Fruit fly (Drosophila melanogaster) whole organism, embryonic: Measurements from ENCODE around the gene AstA-R2.

Experiments used
- Adf1 ChIP-seq: fragments of 200-800 bp; sonication (Bioruptor generic); IDR thresholded peaks from 2 replicates; pipeline ENCODE4 v1.3.6; 2022; ENCODE audit warnings: missing biosample characterization, missing genetic modification characterization
- BEAF-32 ChIP-seq: fragments of 200-800 bp; sonication (Bioruptor generic); optimal IDR thresholded peaks from 3 replicates; lab custom pipeline; 2017; ENCODE audit warnings: missing biosample characterization, missing genetic modification characterization, mild to moderate bottlenecking, moderate library complexity, missing genetic modification reagents
- CG11723 ChIP-seq: fragments of 200-800 bp; sonication (Bioruptor generic); optimal IDR thresholded peaks from 2 replicates; lab custom pipeline; 2017; ENCODE audit warnings: missing biosample characterization, mild to moderate bottlenecking, missing genetic modification characterization
- CG13287 ChIP-seq: fragments of 200-800 bp; sonication (Bioruptor generic); IDR thresholded peaks from 2 replicates; pipeline ENCODE4 v1.3.6; 2022; ENCODE audit warnings: missing biosample characterization, missing genetic modification characterization; ENCODE audit not compliant: partially characterized antibody
- CG17568 ChIP-seq: fragments of 200-800 bp; sonication (Bioruptor generic); optimal IDR thresholded peaks from 2 replicates; lab custom pipeline; 2018; ENCODE audit warnings: missing biosample characterization, mild to moderate bottlenecking, missing genetic modification characterization, moderate library complexity
- CG17802 ChIP-seq: fragments of 200-800 bp; sonication (Bioruptor generic); optimal IDR thresholded peaks from 2 replicates; lab custom pipeline; 2018; ENCODE audit warnings: missing biosample characterization, mild to moderate bottlenecking, missing genetic modification characterization, moderate library complexity
- CG1832 ChIP-seq: fragments of 200-800 bp; sonication (Bioruptor generic); optimal IDR thresholded peaks from 2 replicates; lab custom pipeline; 2017; ENCODE audit warnings: missing biosample characterization, mild to moderate bottlenecking, missing genetic modification characterization, inconsistent platforms
- CG2129 ChIP-seq: fragments of 200-800 bp; sonication (Bioruptor generic); IDR thresholded peaks from 2 replicates; pipeline ENCODE4 v1.3.6; 2022; ENCODE audit warnings: missing biosample characterization, missing genetic modification characterization; ENCODE audit not compliant: partially characterized antibody
- CG30403 ChIP-seq: fragments of 200-800 bp; sonication (Bioruptor generic); optimal IDR thresholded peaks from 3 replicates; lab custom pipeline; 2016; ENCODE audit warnings: missing biosample characterization, missing genetic modification characterization
- CG34224 ChIP-seq: fragments of 200-800 bp; sonication (Bioruptor generic); IDR thresholded peaks from 3 replicates; pipeline ENCODE4 v1.3.6; 2022; ENCODE audit warnings: missing biosample characterization, missing genetic modification characterization; ENCODE audit not compliant: partially characterized antibody
- CG4328 ChIP-seq: fragments of 200-800 bp; sonication (Bioruptor generic); optimal IDR thresholded peaks from 3 replicates; lab custom pipeline; 2017; ENCODE audit warnings: missing biosample characterization, missing genetic modification reagents, missing genetic modification characterization
- CG4730 ChIP-seq: fragments of 200-800 bp; sonication (Bioruptor generic); IDR thresholded peaks from 2 replicates; pipeline ENCODE4 v1.3.6; 2022; ENCODE audit warnings: missing biosample characterization, missing genetic modification characterization
- CG4854 ChIP-seq: fragments of 200-800 bp; sonication (Bioruptor generic); optimal IDR thresholded peaks from 2 replicates; lab custom pipeline; 2016; ENCODE audit warnings: missing biosample characterization, missing genetic modification characterization, inconsistent platforms
- CG9876 ChIP-seq: fragments of 200-800 bp; sonication (Bioruptor generic); optimal IDR thresholded peaks from 2 replicates; lab custom pipeline; 2016; ENCODE audit warnings: missing biosample characterization, missing genetic modification characterization
- Dip3 ChIP-seq: fragments of 200-800 bp; sonication (Bioruptor generic); optimal IDR thresholded peaks from 3 replicates; lab custom pipeline; 2016; ENCODE audit warnings: missing biosample characterization, missing genetic modification characterization
- Dp ChIP-seq: fragments of 200-800 bp; sonication (Bioruptor generic); optimal IDR thresholded peaks from 2 replicates; lab custom pipeline; 2018; ENCODE audit warnings: missing biosample characterization, mild to moderate bottlenecking, missing genetic modification characterization, moderate library complexity
- E2f1 ChIP-seq: fragments of 200-800 bp; sonication (Bioruptor generic); IDR thresholded peaks from 2 replicates; pipeline ENCODE4 v1.3.6; 2022; ENCODE audit warnings: missing biosample characterization, missing genetic modification characterization
- Ets65A ChIP-seq: fragments of 200-800 bp; sonication (Bioruptor generic); peaks from one replicate; lab custom pipeline; 2016; ENCODE audit warnings: missing biosample characterization, missing genetic modification characterization
- Fer2 ChIP-seq: fragments of 200-800 bp; sonication (Bioruptor generic); optimal IDR thresholded peaks from 2 replicates; lab custom pipeline; 2018; ENCODE audit warnings: missing biosample characterization, mild to moderate bottlenecking, missing genetic modification characterization, moderate library complexity
- Hand ChIP-seq: fragments of 200-800 bp; sonication (Bioruptor generic); optimal IDR thresholded peaks from 2 replicates; lab custom pipeline; 2017; ENCODE audit warnings: mild to moderate bottlenecking, missing biosample characterization, missing genetic modification reagents, missing genetic modification characterization
- Usf ChIP-seq: fragments of 200-800 bp; sonication (Bioruptor generic); optimal IDR thresholded peaks from 2 replicates; lab custom pipeline; 2017; ENCODE audit warnings: missing genotype, missing biosample characterization, missing genetic modification characterization
- al ChIP-seq: fragments of 200-800 bp; sonication (Bioruptor generic); IDR thresholded peaks from 2 replicates; pipeline ENCODE4 v1.3.6; 2022; ENCODE audit warnings: missing biosample characterization, missing genetic modification characterization
- ash1 ChIP-seq: fragments of 200-800 bp; sonication (Bioruptor generic); optimal IDR thresholded peaks from 2 replicates; lab custom pipeline; 2018; ENCODE audit warnings: missing biosample characterization, mild to moderate bottlenecking, missing genetic modification characterization
- ems ChIP-seq: fragments of 200-800 bp; sonication (Bioruptor generic); optimal IDR thresholded peaks from 3 replicates; lab custom pipeline; 2016; ENCODE audit warnings: missing biosample characterization, missing genetic modification characterization
- ewg ChIP-seq: fragments of 200-800 bp; sonication (Bioruptor generic); optimal IDR thresholded peaks from 3 replicates; lab custom pipeline; 2017; ENCODE audit warnings: mild to moderate bottlenecking, missing biosample characterization, missing genetic modification reagents, missing genetic modification characterization
- fd102C ChIP-seq: fragments of 200-800 bp; sonication (Bioruptor generic); optimal IDR thresholded peaks from 2 replicates; lab custom pipeline; 2018; ENCODE audit warnings: missing biosample characterization, mild to moderate bottlenecking, missing genetic modification characterization, moderate library complexity
- fu2 ChIP-seq: fragments of 200-800 bp; sonication (Bioruptor generic); optimal IDR thresholded peaks from 2 replicates; lab custom pipeline; 2016; ENCODE audit warnings: missing biosample characterization, missing genetic modification characterization
- gem ChIP-seq: fragments of 200-800 bp; sonication (Bioruptor generic); optimal IDR thresholded peaks from 2 replicates; lab custom pipeline; 2019; ENCODE audit warnings: missing biosample characterization, mild to moderate bottlenecking, missing genetic modification characterization, moderate library complexity
- h ChIP-seq: fragments of >200 bp; optimal IDR thresholded peaks from 2 replicates; lab custom pipeline; 2017
- ham ChIP-seq: fragments of 200-800 bp; sonication (Bioruptor generic); IDR thresholded peaks from 2 replicates; pipeline ENCODE4 v1.3.6; 2022; ENCODE audit warnings: missing biosample characterization, missing genetic modification characterization
- hbn ChIP-seq: fragments of 200-800 bp; sonication (Bioruptor generic); IDR thresholded peaks from 2 replicates; pipeline ENCODE4 v1.3.6; 2022; ENCODE audit warnings: missing biosample characterization, missing genetic modification characterization; ENCODE audit not compliant: partially characterized antibody
- inv ChIP-seq: fragments of 200-800 bp; sonication (Bioruptor generic); IDR thresholded peaks from 2 replicates; pipeline ENCODE4 v1.3.6; 2022; ENCODE audit warnings: missing biosample characterization, missing genetic modification characterization; ENCODE audit not compliant: partially characterized antibody
- repo ChIP-seq: fragments of 200-800 bp; sonication (Bioruptor generic); optimal IDR thresholded peaks from 2 replicates; lab custom pipeline; 2016; ENCODE audit warnings: missing biosample characterization, missing genetic modification characterization
- schlank ChIP-seq: fragments of 200-800 bp; sonication (Bioruptor generic); optimal IDR thresholded peaks from 2 replicates; lab custom pipeline; 2018; ENCODE audit warnings: missing biosample characterization, mild to moderate bottlenecking, missing genetic modification characterization
- sob ChIP-seq: fragments of 200-800 bp; sonication (Bioruptor generic); IDR thresholded peaks from 2 replicates; pipeline ENCODE4 v1.3.6; 2022; ENCODE audit warnings: missing biosample characterization, missing genetic modification characterization
- tin ChIP-seq: fragments of 200-800 bp; sonication (Bioruptor generic); optimal IDR thresholded peaks from 3 replicates; lab custom pipeline; 2016; ENCODE audit warnings: missing biosample characterization, missing genetic modification characterization
- zf30C ChIP-seq: fragments of 200-800 bp; sonication (Bioruptor generic); optimal IDR thresholded peaks from 3 replicates; lab custom pipeline; 2018; ENCODE audit warnings: missing biosample characterization, mild to moderate bottlenecking, missing genetic modification characterization

AstA-R2 gene

DNA sequence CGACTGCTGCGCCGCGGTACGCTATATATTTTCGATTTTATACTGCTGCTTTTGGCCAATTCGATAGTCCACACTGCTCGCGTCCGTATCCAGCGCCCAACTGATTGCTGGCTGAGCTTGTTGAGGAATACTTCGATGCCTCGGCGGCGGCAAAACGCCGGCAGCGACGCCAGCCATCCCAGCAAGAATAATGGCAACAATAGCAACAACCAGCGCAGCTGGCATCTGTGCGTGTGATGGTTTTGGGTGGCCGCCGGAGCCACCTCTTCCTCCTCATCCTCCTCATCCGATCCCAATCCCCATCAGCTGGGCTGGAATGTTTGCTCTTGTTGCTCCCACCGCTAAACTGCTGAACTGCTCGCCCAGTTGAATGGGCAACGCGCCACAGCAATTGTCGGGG lies at the start of gene AstA-R2:
Gene AstA-R2 (minus strand): TSS at position 101 of the 400 bp plus-strand sequence.
- TF ChIP-seq Ets65A (peak; percentile 23), CG4730 (no peak), Adf1 (GFP tag; lab: Robert Waterston, UW) (peak; percentile 39; the same call in 1 of the 2 replicates)
- TF ChIP-seq, all 482 proteins: peak for 2

dm6 chr3R:28790222-28790621 lies 45.6 kb upstream of the AstA-R2 start, which contains the start of gene intr:
intr (plus strand) TSS chr3R:28790522.
- TF ChIP-seq Dp (no peak), CG2129 (GFP tag; lab: Robert Waterston, UW) (no peak), fd102C (GFP tag; lab: Kevin White, UChicago) (no peak), sob (GFP tag; lab: Robert Waterston, UW) (no peak), CG34224 (GFP tag; lab: Robert Waterston, UW) (no peak), BEAF-32 (no peak), ash1 (GFP tag; lab: Kevin White, UChicago) (no peak), CG17568 (GFP tag; lab: Kevin White, UChicago) (no peak), inv (GFP tag; lab: Robert Waterston, UW) (no peak), ewg (GFP tag; lab: Kevin White, UChicago) (no peak), schlank (no peak), fu2 (GFP tag; lab: Kevin White, UChicago) (no peak), CG9876 (GFP tag; lab: Kevin White, UChicago) (no peak)
- TF ChIP-seq, all 482 proteins: peak for 0

- no peak for TF ChIP-seq CG11723
- no peak for TF ChIP-seq h (lab: Kevin White, UChicago)
- TF ChIP-seq CG1832 (GFP tag; lab: Kevin White, UChicago), result no peak
- no peak for TF ChIP-seq fu2 (GFP tag; lab: Kevin White, UChicago)
- no peak for TF ChIP-seq Fer2
- no peak for TF ChIP-seq CG30403
- no peak for TF ChIP-seq CG17802 (tag; lab: Kevin White, UChicago)
- no peak for TF ChIP-seq gem
- no peak for TF ChIP-seq ems (GFP tag; lab: Kevin White, UChicago)
- TF ChIP-seq hbn, result no peak
- no peak for TF ChIP-seq Hand
- TF ChIP-seq Usf (GFP tag; lab: Kevin White, UChicago), result no peak
- TF ChIP-seq ham (GFP tag; lab: Robert Waterston, UW), result no peak
- TF ChIP-seq Dip3 (GFP tag; lab: Kevin White, UChicago), result no peak
- no peak for TF ChIP-seq repo (GFP tag; lab: Kevin White, UChicago)
- no peak for TF ChIP-seq CG4854
- TF ChIP-seq tin (GFP tag; lab: Kevin White, UChicago), result no peak
- no peak for TF ChIP-seq CG4328 (GFP tag; lab: Kevin White, UChicago)
- no peak for TF ChIP-seq E2f1 (GFP tag; lab: Robert Waterston, UW)
Observed at dm6 chr3R:28789317-28789716, 44.7 kb upstream of the AstA-R2 start, which contains the start of gene CG34295. CG34295 (plus strand) TSS chr3R:28789617.

dm6 chr3R:28775703-28776102 lies 31.1 kb upstream of the AstA-R2 start:
- TF ChIP-seq CG13287 (GFP tag; lab: Robert Waterston, UW) (no peak), zf30C (GFP tag; lab: Kevin White, UChicago) (no peak), al (GFP tag; lab: Robert Waterston, UW) (0 out of 2 replicates have a peak, but pooled peaks have one; percentile 20), Ets65A (peak; percentile 80)
- TF ChIP-seq, all 482 proteins: peak for 2
